Fruit fly (Drosophila melanogaster): ENCODE data around the gene Ctl2.

Ctl2 gene

DNA sequence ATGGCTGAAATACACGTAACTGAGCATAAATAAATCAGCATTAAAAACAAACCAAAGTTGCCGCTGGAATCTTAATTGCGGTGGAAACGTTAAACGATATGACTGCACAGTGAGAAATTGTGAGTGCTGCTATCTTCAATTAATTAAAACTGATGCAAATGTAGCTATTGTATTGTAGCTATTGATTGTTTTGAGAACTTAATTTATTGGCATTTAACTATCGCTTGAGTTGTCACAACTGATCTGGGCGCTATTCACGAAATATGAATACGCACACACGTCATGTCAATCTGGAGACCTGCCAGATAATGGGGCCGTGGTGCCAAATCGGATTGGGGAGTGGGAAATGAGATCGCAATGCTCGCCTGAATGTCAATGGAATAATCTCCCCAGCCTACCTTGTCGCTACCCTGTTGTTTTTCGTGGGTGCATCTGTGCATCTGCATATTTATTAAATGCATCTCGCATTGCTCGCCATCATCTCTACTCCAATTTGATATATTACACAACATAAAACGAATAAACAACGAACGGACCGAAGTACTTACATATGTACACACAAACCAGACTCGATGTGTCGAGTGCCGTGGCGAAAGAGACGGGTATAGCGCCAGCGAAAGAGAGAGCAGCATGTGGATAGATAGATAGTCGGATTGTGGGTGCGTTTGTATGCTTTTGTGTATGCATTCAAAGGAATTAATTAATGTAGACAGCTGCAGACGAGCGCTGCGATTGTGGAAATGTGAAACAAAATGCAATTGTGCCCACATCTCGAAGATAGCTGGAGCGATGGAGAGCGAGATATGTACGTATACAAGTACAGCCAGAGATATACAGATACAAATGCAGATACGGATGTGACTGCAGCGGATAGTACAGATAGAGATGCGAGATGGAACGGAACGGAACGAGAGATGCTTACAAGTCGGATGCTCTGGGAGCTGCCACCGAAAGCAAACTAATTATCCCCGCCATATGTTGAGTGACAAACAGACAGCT, 39.4 kb upstream of the Ctl2 start:
- TF ChIP-seq CG30431 (GFP tag; optimal IDR thresholded peaks at IDR 0.05) (no peak), dysf (GFP tag; IDR thresholded peaks at IDR 0.05) (no peak), dmrt11E (tag; optimal IDR thresholded peaks at IDR 0.05) (peak; percentile 31), Nf-YA (GFP tag; IDR thresholded peaks at IDR 0.05) (no peak), CG7786 (GFP tag; optimal IDR thresholded peaks at IDR 0.05) (no peak), CG10979 (tag; optimal IDR thresholded peaks at IDR 0.05) (peak; percentile 1), CG12299 (tag; optimal IDR thresholded peaks at IDR 0.05) (no peak), Atf3 (GFP tag; optimal IDR thresholded peaks at IDR 0.05) (no peak), CG2116 (GFP tag; optimal IDR thresholded peaks at IDR 0.05) (no peak), CG17912 (GFP tag; optimal IDR thresholded peaks at IDR 0.05) (peak; percentile 27), mirr (GFP tag; optimal IDR thresholded peaks at IDR 0.05) (no peak), lilli (GFP tag; optimal IDR thresholded peaks at IDR 0.05) (no peak), Deaf1 (tag; optimal IDR thresholded peaks at IDR 0.05) (peak; percentile 63), CG12155 (GFP tag; optimal IDR thresholded peaks at IDR 0.05) (no peak), CG7987 (GFP tag; optimal IDR thresholded peaks at IDR 0.05) (peak; percentile 48), phol (tag; optimal IDR thresholded peaks at IDR 0.05) (no peak), CG2889 (GFP tag; IDR thresholded peaks at IDR 0.05) (no peak), CG10543 (GFP tag; optimal IDR thresholded peaks at IDR 0.05) (no peak), ac (GFP tag; optimal IDR thresholded peaks at IDR 0.05) (peak; percentile 63), her (GFP tag; optimal IDR thresholded peaks at IDR 0.05) (no peak), CG32532 (GFP tag; IDR thresholded peaks at IDR 0.05) (no peak), H2.0 (GFP tag; IDR thresholded peaks at IDR 0.05) (no peak), trem (tag; optimal IDR thresholded peaks at IDR 0.05) (no peak), Fer2 (tag; optimal IDR thresholded peaks at IDR 0.05) (no peak), CG12071 (GFP tag; optimal IDR thresholded peaks at IDR 0.05) (peak; percentile 45), fd64A (GFP tag; optimal IDR thresholded peaks at IDR 0.05) (peak; percentile 48), pfk (GFP tag; optimal IDR thresholded peaks at IDR 0.05) (peak; percentile 83), CG9215 (GFP tag; IDR thresholded peaks at IDR 0.05) (no peak), CG16863 (GFP tag; optimal IDR thresholded peaks at IDR 0.05) (no peak), Nf-YC (tag; optimal IDR thresholded peaks at IDR 0.05) (peak; percentile 12), corto (GFP tag; optimal IDR thresholded peaks at IDR 0.05) (no peak), CG33213 (GFP tag; optimal IDR thresholded peaks at IDR 0.05) (no peak), pnt (GFP tag; optimal IDR thresholded peaks at IDR 0.05) (no peak), NFAT (GFP tag; IDR thresholded peaks at IDR 0.05) (no peak), hbn (GFP tag; IDR thresholded peaks at IDR 0.05; ENCODE audit: partially characterized antibody) (no peak), zen (tag; optimal IDR thresholded peaks at IDR 0.05) (peak; percentile 1), Bdp1 (GFP tag; optimal IDR thresholded peaks at IDR 0.05) (no peak), grn (GFP tag; optimal IDR thresholded peaks at IDR 0.05) (peak; percentile 52), usp (GFP tag; optimal IDR thresholded peaks at IDR 0.05) (no peak), lola (GFP tag; optimal IDR thresholded peaks at IDR 0.05) (peak in 1 of 3 experiments; percentile 8), CG3407 (GFP tag; optimal IDR thresholded peaks at IDR 0.05) (peak; percentile 57), zfh1 (GFP tag; IDR thresholded peaks at IDR 0.05) (0 out of 3 replicates have a peak, but pooled peaks have one; percentile 17), CG17186 (GFP tag; optimal IDR thresholded peaks at IDR 0.05) (no peak), tll (GFP tag; optimal IDR thresholded peaks at IDR 0.05) (no peak), ttk (GFP tag; IDR thresholded peaks at IDR 0.05) (no peak), CG9817 (tag; optimal IDR thresholded peaks at IDR 0.05) (no peak), CG16815 (GFP tag; optimal IDR thresholded peaks at IDR 0.05) (no peak), CG2678 (tag; optimal IDR thresholded peaks at IDR 0.05) (peak; percentile 34)
